Fruit fly (Drosophila melanogaster) whole organism, prepupa: ENCODE data around the gene Flo2.
A peak's percentile ranks its signal among the peaks of the same experiment; 100 is the strongest.

Source experiments
- Blimp-1 ChIP-seq: fragments of 200-800 bp; sonication (Bioruptor generic); optimal IDR thresholded peaks from 3 replicates; lab custom pipeline; 2017; ENCODE audit warnings: missing biosample characterization, missing genetic modification characterization, mild to moderate bottlenecking, moderate library complexity, missing genetic modification reagents
- CG10669 ChIP-seq: fragments of 200-800 bp; sonication (Bioruptor generic); optimal IDR thresholded peaks from 3 replicates; lab custom pipeline; 2018; ENCODE audit warnings: missing biosample characterization, mild to moderate bottlenecking, missing genetic modification characterization, moderate library complexity
- CG11294 ChIP-seq: fragments of 200-800 bp; sonication (Bioruptor generic); IDR thresholded peaks from 2 replicates; pipeline ENCODE4 v1.3.6; 2022; ENCODE audit warnings: missing biosample characterization, missing genetic modification characterization
- CG11762 ChIP-seq: fragments of 200-800 bp; sonication (Bioruptor generic); optimal IDR thresholded peaks from 3 replicates; lab custom pipeline; 2016; ENCODE audit warnings: missing biosample characterization, missing genetic modification characterization; ENCODE audit not compliant: insufficient read depth
- CG11902 ChIP-seq: fragments of 200-800 bp; sonication (Bioruptor generic); optimal IDR thresholded peaks from 3 replicates; lab custom pipeline; 2016; ENCODE audit warnings: missing biosample characterization, missing genetic modification characterization
- CG15336 ChIP-seq: fragments of 200-800 bp; sonication (Bioruptor generic); IDR thresholded peaks from 2 replicates; pipeline ENCODE4 v1.3.6; 2022; ENCODE audit warnings: missing biosample characterization, missing genetic modification characterization
- CG31627 ChIP-seq: fragments of 200-800 bp; sonication (Bioruptor generic); optimal IDR thresholded peaks from 3 replicates; lab custom pipeline; 2016; ENCODE audit warnings: missing biosample characterization, missing genetic modification characterization
- CG32006 ChIP-seq: fragments of 200-800 bp; sonication (Bioruptor generic); optimal IDR thresholded peaks from 3 replicates; lab custom pipeline; 2017; ENCODE audit warnings: missing biosample characterization, mild to moderate bottlenecking, missing genetic modification characterization
- CG3919 ChIP-seq: fragments of 200-800 bp; sonication (Bioruptor generic); optimal IDR thresholded peaks from 3 replicates; lab custom pipeline; 2016; ENCODE audit warnings: missing biosample characterization, missing genetic modification characterization
- CG6163 ChIP-seq: fragments of 200-800 bp; sonication (Bioruptor generic); IDR thresholded peaks from 3 replicates; pipeline ENCODE4 v1.3.6; 2022; ENCODE audit warnings: missing biosample characterization, missing genetic modification characterization
- CG6276 ChIP-seq: fragments of 200-800 bp; sonication (Bioruptor generic); optimal IDR thresholded peaks from 2 replicates; lab custom pipeline; 2017; ENCODE audit warnings: missing biosample characterization, mild to moderate bottlenecking, missing genetic modification characterization
- CG6792 ChIP-seq: fragments of 200-800 bp; sonication (Bioruptor generic); optimal IDR thresholded peaks from 3 replicates; lab custom pipeline; 2016; ENCODE audit warnings: missing biosample characterization, missing genetic modification characterization
- CG6854 ChIP-seq: fragments of 200-800 bp; sonication (Bioruptor generic); optimal IDR thresholded peaks from 2 replicates; lab custom pipeline; 2017; ENCODE audit warnings: missing biosample characterization, mild to moderate bottlenecking, missing genetic modification characterization
- CG7368 ChIP-seq: fragments of 200-800 bp; sonication (Bioruptor generic); optimal IDR thresholded peaks from 3 replicates; lab custom pipeline; 2016; ENCODE audit warnings: missing biosample characterization, missing genetic modification characterization
- CG8319 ChIP-seq: fragments of 200-800 bp; sonication (Bioruptor generic); optimal IDR thresholded peaks from 3 replicates; lab custom pipeline; 2016; ENCODE audit warnings: missing biosample characterization, missing genetic modification characterization
- Eip78C ChIP-seq: fragments of 200-800 bp; sonication (Bioruptor generic); peaks from one replicate; lab custom pipeline; 2016; ENCODE audit warnings: missing biosample characterization, missing genetic modification characterization
- Eip93F ChIP-seq: fragments of 200-800 bp; sonication (Bioruptor generic); optimal IDR thresholded peaks from 2 replicates; lab custom pipeline; 2016; ENCODE audit warnings: missing biosample characterization, mild to moderate bottlenecking, missing genetic modification characterization
- Gug ChIP-seq: fragments of 200-800 bp; sonication (Bioruptor generic); IDR thresholded peaks from 2 replicates; pipeline ENCODE4 v1.3.6; 2022; ENCODE audit warnings: missing biosample characterization, missing genetic modification characterization
- Hr38 ChIP-seq: sonication (Bioruptor generic); optimal IDR thresholded peaks from 2 replicates; lab custom pipeline; 2016; ENCODE audit warnings: missing biosample characterization, missing genetic modification characterization
- Hr39 ChIP-seq: fragments of 200-800 bp; sonication (Bioruptor generic); optimal IDR thresholded peaks from 2 replicates; lab custom pipeline; 2016; ENCODE audit warnings: missing biosample characterization, missing genetic modification characterization
- Lpt ChIP-seq: fragments of 200-800 bp; sonication (Bioruptor generic); optimal IDR thresholded peaks from 3 replicates; lab custom pipeline; 2016; ENCODE audit warnings: missing biosample characterization, missing genetic modification characterization
- Met ChIP-seq: fragments of 200-800 bp; sonication (Bioruptor generic); optimal IDR thresholded peaks from 3 replicates; lab custom pipeline; 2016; ENCODE audit warnings: missing biosample characterization, missing genetic modification characterization
- Sox15 ChIP-seq: fragments of 200-800 bp; sonication (Bioruptor generic); optimal IDR thresholded peaks from 3 replicates; lab custom pipeline; 2016; ENCODE audit warnings: missing biosample characterization, missing genetic modification characterization
- cyc ChIP-seq: fragments of 200-800 bp; sonication (Bioruptor generic); optimal IDR thresholded peaks from 3 replicates; lab custom pipeline; 2016; ENCODE audit warnings: missing biosample characterization, missing genetic modification characterization
- dac ChIP-seq: fragments of 200-800 bp; sonication (Bioruptor generic); optimal IDR thresholded peaks from 2 replicates; lab custom pipeline; 2017; ENCODE audit warnings: missing biosample characterization, mild to moderate bottlenecking, missing genetic modification characterization
- esn ChIP-seq: fragments of 200-800 bp; sonication (Bioruptor generic); optimal IDR thresholded peaks from 2 replicates; lab custom pipeline; 2016; ENCODE audit warnings: missing biosample characterization, mild to moderate bottlenecking, missing genetic modification characterization, moderate library complexity
- fkh ChIP-seq: fragments of 200-800 bp; sonication (Bioruptor generic); optimal IDR thresholded peaks from 3 replicates; lab custom pipeline; 2017; ENCODE audit warnings: missing biosample characterization, mild to moderate bottlenecking, missing genetic modification characterization, moderate library complexity
- lz ChIP-seq: fragments of 200-800 bp; sonication (Bioruptor generic); optimal IDR thresholded peaks from 3 replicates; lab custom pipeline; 2016; ENCODE audit warnings: missing biosample characterization, missing genetic modification characterization
- net ChIP-seq: fragments of 200-800 bp; sonication (Bioruptor generic); optimal IDR thresholded peaks from 3 replicates; lab custom pipeline; 2016; ENCODE audit warnings: missing biosample characterization, missing genetic modification characterization
- ss ChIP-seq, 2 experiments: fragments of 200-800 bp; sonication (Bioruptor generic); optimal IDR thresholded peaks; 2 replicates in 1 of 2; 3 replicates in 1 of 2; lab custom pipeline; 2017 to 2018; ENCODE audit warnings: mild to moderate bottlenecking in 2 of 2, missing biosample characterization in 2 of 2, missing genetic modification characterization in 2 of 2, moderate library complexity in 1 of 2
- svp ChIP-seq: fragments of 200-800 bp; sonication (Bioruptor generic); peaks from one replicate; lab custom pipeline; 2016; ENCODE audit warnings: missing biosample characterization, missing genetic modification characterization
- vri ChIP-seq: fragments of 200-800 bp; sonication (Bioruptor generic); optimal IDR thresholded peaks from 3 replicates; lab custom pipeline; 2016; ENCODE audit warnings: missing biosample characterization, mild to moderate bottlenecking, missing genetic modification characterization

Gene Flo2

DNA sequence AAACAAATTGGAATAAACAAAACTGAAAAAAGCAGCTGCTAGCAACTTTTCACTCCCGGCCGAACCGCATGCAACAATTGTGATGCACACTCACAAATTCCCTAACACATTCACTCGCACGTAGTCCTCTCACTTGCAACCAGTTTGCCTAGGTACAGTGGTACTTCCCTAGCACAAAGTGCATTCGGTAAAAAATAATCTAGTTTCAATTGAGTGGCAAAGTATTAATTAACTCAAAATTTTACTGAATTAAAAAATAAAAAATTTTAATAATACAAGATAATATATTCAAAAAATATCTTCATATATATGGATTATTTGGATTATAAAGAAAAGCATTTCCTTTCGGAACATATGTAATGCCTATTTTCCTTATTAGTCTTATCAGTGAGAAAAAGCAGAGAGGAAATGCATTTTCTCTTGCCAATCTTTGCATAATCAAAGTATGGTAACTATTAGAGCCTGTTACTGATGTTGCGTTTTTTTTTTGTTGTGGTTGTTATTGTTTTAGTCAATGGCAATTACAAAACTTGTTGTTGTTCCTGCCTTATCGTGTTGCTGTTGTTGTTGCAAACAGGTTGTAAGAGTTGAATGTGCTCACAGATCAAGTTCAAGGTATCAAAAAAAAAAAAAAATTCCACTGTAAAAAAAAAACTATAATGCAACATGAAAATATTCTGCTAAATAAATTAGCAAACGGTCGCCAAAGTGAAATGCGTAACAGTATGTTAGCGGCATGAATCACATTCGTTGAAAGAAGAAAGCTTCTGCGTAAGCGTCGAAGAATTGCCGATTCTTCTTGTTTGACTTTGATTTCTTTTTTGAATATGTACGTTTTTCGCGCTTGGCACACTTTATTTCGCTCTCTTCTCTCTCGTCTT is 83.5 kb downstream of the Flo2 start (continued):
- TF ChIP-seq lz: peak; percentile 4
- peak; percentile 60 for TF ChIP-seq CG15336
- peak; percentile 32 for TF ChIP-seq Met (GFP tag; lab: Kevin White, UChicago)
- peak; percentile 65 for TF ChIP-seq svp
- TF ChIP-seq net (GFP tag; lab: Kevin White, UChicago): no peak
- peak in 1 of 2 experiments; percentile 28 for TF ChIP-seq ss (GFP tag; optimal IDR thresholded peaks at IDR 0.05; lab: Kevin White, UChicago)
- no peak for TF ChIP-seq Hr38 (GFP tag; lab: Kevin White, UChicago)
- no peak for TF ChIP-seq CG11902 (GFP tag; lab: Kevin White, UChicago)
- peak; percentile 65 for TF ChIP-seq CG6276 (GFP tag; lab: Kevin White, UChicago)
- TF ChIP-seq CG32006 (GFP tag; lab: Kevin White, UChicago): peak; percentile 73
- no peak for TF ChIP-seq Gug (GFP tag; lab: Robert Waterston, UW)
- TF ChIP-seq Eip93F: no peak
- TF ChIP-seq Hr39: peak; percentile 27
- no peak for TF ChIP-seq CG6792

DNA sequence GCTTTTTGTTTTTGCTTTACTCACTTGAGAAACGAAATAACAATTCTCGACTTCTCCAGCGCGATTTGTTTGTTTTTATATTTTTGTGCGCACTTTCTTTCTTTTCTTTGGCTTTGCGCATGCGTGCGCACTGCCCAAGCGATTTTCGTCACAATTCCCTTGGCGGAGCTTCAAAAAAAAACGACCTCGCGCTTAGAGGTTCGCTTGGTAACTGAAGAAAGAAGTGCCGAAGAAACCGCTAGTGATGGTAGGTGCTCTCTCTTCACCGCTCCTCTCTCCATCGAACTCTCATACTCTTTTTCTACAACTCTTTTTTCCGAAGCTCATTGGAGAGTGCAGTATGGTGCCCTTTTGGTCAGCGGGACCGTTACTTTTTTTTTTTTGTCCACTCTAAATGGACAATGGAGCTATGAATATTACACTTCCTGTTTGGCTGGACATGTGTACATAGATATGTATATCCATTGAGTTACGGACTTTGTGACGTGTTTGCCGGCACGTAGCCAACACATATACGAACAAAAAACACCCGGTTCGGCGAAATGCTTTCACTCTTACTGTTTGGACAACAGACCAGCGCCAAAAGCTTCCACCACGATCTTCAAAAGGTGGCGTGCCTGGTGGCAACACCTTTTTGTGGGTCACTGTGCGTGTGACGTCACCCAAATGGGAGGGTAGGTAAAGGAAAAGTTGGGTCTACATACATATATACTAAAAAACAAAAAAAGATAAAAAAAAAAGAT is 84.3 kb downstream of the Flo2 start, which contains the start of gene CG9503:
CG9503 (minus strand) TSS at position 217 of the 743 bp plus-strand sequence.
- TF ChIP-seq svp: peak; percentile 20
- TF ChIP-seq Blimp-1 (GFP tag; lab: Kevin White, UChicago): peak; percentile 63
- TF ChIP-seq vri (GFP tag; lab: Kevin White, UChicago): peak; percentile 2
- peak; percentile 25 for TF ChIP-seq CG6854
- TF ChIP-seq CG3919 (GFP tag; lab: Kevin White, UChicago): no peak
- TF ChIP-seq esn (GFP tag; lab: Kevin White, UChicago): peak; percentile 30
- peak; percentile 47 for TF ChIP-seq Eip78C (GFP tag; lab: Kevin White, UChicago)
- no peak for TF ChIP-seq CG11294 (GFP tag; lab: Robert Waterston, UW)
- no peak for TF ChIP-seq CG6163 (GFP tag; lab: Robert Waterston, UW)
- TF ChIP-seq CG15336: peak; percentile 29; the same call in 1 of the 2 replicates

DNA sequence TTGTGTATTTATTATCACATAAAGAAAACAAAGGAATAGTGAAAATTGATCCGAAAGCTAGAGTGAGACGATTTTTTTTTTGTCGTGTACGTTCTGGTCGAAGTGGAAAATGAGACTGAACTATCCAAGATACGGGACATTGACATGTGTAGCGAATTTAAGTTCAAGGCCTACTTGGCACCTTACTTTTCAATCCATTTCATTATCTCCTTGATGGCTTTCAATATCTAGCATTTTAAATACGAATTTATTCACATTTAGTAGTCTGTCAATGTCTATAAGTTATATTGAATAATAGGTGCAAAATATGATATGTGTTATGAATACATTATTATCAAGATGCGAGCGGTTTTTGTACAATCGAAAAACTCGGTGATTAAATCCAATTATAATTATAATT is 89.7 kb downstream of the Flo2 start, which contains the start of gene CG32591:
CG32591 (minus strand) TSS at position 101 of the 400 bp plus-strand sequence.
- TF ChIP-seq dac (GFP tag; lab: Kevin White, UChicago) (no peak), CG3919 (GFP tag; lab: Kevin White, UChicago) (no peak), Lpt (no peak), lz (no peak), cyc (GFP tag; lab: Kevin White, UChicago) (no peak), CG10669 (GFP tag; lab: Kevin White, UChicago) (no peak), CG32006 (GFP tag; lab: Kevin White, UChicago) (no peak), Gug (GFP tag; lab: Robert Waterston, UW) (no peak), CG31627 (GFP tag; lab: Kevin White, UChicago) (no peak), Sox15 (no peak), fkh (GFP tag; lab: Kevin White, UChicago) (no peak), CG6276 (GFP tag; lab: Kevin White, UChicago) (no peak), Hr38 (GFP tag; lab: Kevin White, UChicago) (no peak)

DNA sequence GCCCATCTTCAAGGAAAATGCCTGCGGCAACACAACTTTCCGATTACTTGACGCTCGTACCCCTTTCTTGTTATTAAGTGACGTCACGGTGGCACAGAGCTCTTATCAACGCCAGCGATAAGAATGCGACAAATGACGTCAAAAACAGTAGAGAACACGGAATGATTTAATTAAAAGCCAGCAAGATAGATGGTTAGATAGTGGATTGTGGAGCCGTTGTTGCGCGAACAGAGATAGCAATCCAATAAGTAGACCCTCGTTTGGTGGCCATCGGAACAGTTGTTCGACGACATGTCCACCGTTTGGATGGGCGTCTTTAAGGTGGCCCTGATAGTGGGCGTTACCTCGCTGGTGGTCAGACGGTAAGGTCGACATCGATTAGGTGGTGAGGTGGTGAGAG is 90.6 kb downstream of the Flo2 start:
- TF ChIP-seq Eip78C (GFP tag; lab: Kevin White, UChicago) (peak; percentile 34), CG11762 (no peak), CG8319 (GFP tag; lab: Kevin White, UChicago) (no peak), vri (GFP tag; lab: Kevin White, UChicago) (peak; percentile 42), CG7368 (no peak)
- TF ChIP-seq, all 60 proteins: peak for 2
